Worm (Caenorhabditis elegans) whole organism, late embryonic: ENCODE data around the gene pho-9.

Experiments
- C08G9.2 ChIP-seq: sonication (generic microtip); optimal IDR thresholded peaks from 2 replicates; lab custom pipeline; 2016; ENCODE audit warnings: mild to moderate bottlenecking, missing genetic modification characterization, moderate library complexity, missing compliant biosample characterization
- C38D4.7 ChIP-seq: fragments of 200-800 bp; sonication (Bioruptor generic); optimal IDR thresholded peaks from 2 replicates; lab custom pipeline; 2018; ENCODE audit warnings: mild to moderate bottlenecking, missing genetic modification characterization, moderate library complexity, missing compliant biosample characterization
- K02D7.2 ChIP-seq: sonication (generic microtip); optimal IDR thresholded peaks from 2 replicates; lab custom pipeline; 2017; ENCODE audit warnings: mild to moderate bottlenecking, missing genetic modification characterization, missing compliant biosample characterization
- K09A11.1 ChIP-seq: sonication (generic microtip); optimal IDR thresholded peaks from 2 replicates; lab custom pipeline; 2017; ENCODE audit warnings: antibody characterized with exemption, mild to moderate bottlenecking, missing genetic modification characterization, missing compliant biosample characterization; ENCODE audit not compliant: insufficient read depth
- T23F11.4 ChIP-seq: fragments of 200-800 bp; sonication (Bioruptor generic); optimal IDR thresholded peaks from 2 replicates; lab custom pipeline; 2018; ENCODE audit warnings: mild to moderate bottlenecking, missing genetic modification characterization, missing compliant biosample characterization
- ahr-1 ChIP-seq: sonication (generic microtip); optimal IDR thresholded peaks from 2 replicates; lab custom pipeline; 2016; ENCODE audit warnings: missing genetic modification characterization, missing compliant biosample characterization
- ama-1 ChIP-seq: fragments of 150-350 bp; optimal IDR thresholded peaks from 2 replicates; lab custom pipeline; 2014
- ceh-18 ChIP-seq: sonication (generic microtip); optimal IDR thresholded peaks from 2 replicates; lab custom pipeline; 2016; ENCODE audit warnings: missing genetic modification characterization, missing compliant biosample characterization
- ceh-34 ChIP-seq: sonication (generic microtip); optimal IDR thresholded peaks from 2 replicates; lab custom pipeline; 2016; ENCODE audit warnings: mild to moderate bottlenecking, missing genetic modification characterization, missing compliant biosample characterization
- ceh-45 ChIP-seq: fragments of 200-800 bp; sonication (Bioruptor generic); IDR thresholded peaks from 2 replicates; pipeline ENCODE4 v1.3.6; 2022; ENCODE audit warnings: missing genetic modification reagents, missing genetic modification characterization, missing compliant biosample characterization
- ceh-48 ChIP-seq: sonication (generic microtip); optimal IDR thresholded peaks from 2 replicates; lab custom pipeline; 2016; ENCODE audit warnings: missing genetic modification characterization, inconsistent platforms, missing compliant biosample characterization
- ceh-6 ChIP-seq: fragments of 200-800 bp; sonication (Bioruptor generic); optimal IDR thresholded peaks from 2 replicates; lab custom pipeline; 2018; ENCODE audit warnings: mild to moderate bottlenecking, missing genetic modification characterization, missing compliant biosample characterization
- ceh-9 ChIP-seq: sonication (generic microtip); optimal IDR thresholded peaks from 2 replicates; lab custom pipeline; 2016; ENCODE audit warnings: mild to moderate bottlenecking, missing genetic modification characterization, inconsistent platforms, missing compliant biosample characterization
- dmd-4 ChIP-seq: sonication (generic microtip); optimal IDR thresholded peaks from 2 replicates; lab custom pipeline; 2016; ENCODE audit warnings: borderline replicate concordance, missing genetic modification characterization, missing compliant biosample characterization
- elt-2 ChIP-seq: sonication (generic microtip); optimal IDR thresholded peaks from 2 replicates; lab custom pipeline; 2016; ENCODE audit warnings: missing genetic modification reagents, missing genetic modification characterization, missing compliant biosample characterization
- elt-4 ChIP-seq: sonication (generic microtip); optimal IDR thresholded peaks from 2 replicates; lab custom pipeline; 2016; ENCODE audit warnings: missing genetic modification characterization, missing compliant biosample characterization
- fkh-10 ChIP-seq: fragments of 150-350 bp; optimal IDR thresholded peaks from 2 replicates; lab custom pipeline; 2014; ENCODE audit warnings: missing biosample characterization, missing genetic modification reagents, missing genetic modification characterization
- fkh-6 ChIP-seq: sonication (generic microtip); optimal IDR thresholded peaks from 2 replicates; lab custom pipeline; 2016; ENCODE audit warnings: missing genetic modification characterization, missing compliant biosample characterization
- gmeb-2 ChIP-seq: sonication (generic microtip); optimal IDR thresholded peaks from 2 replicates; lab custom pipeline; 2016; ENCODE audit warnings: missing genetic modification characterization, inconsistent platforms, missing compliant biosample characterization
- hlh-13 ChIP-seq: fragments of 200-800 bp; sonication (Bioruptor generic); optimal IDR thresholded peaks from 2 replicates; lab custom pipeline; 2018; ENCODE audit warnings: mild to moderate bottlenecking, missing genetic modification characterization, missing compliant biosample characterization
- lim-6 ChIP-seq: sonication (generic microtip); optimal IDR thresholded peaks from 2 replicates; lab custom pipeline; 2016; ENCODE audit warnings: missing genetic modification characterization, missing compliant biosample characterization
- lin-11 ChIP-seq: fragments of 200-800 bp; sonication (Bioruptor generic); optimal IDR thresholded peaks from 2 replicates; lab custom pipeline; 2018; ENCODE audit warnings: mild to moderate bottlenecking, missing genetic modification characterization, missing compliant biosample characterization
- madf-2 ChIP-seq: sonication (generic microtip); optimal IDR thresholded peaks from 2 replicates; lab custom pipeline; 2017; ENCODE audit warnings: missing genetic modification characterization, missing compliant biosample characterization
- nfya-1 ChIP-seq: sonication (generic microtip); optimal IDR thresholded peaks from 2 replicates; lab custom pipeline; 2017; ENCODE audit warnings: missing genetic modification characterization, mild to moderate bottlenecking, missing compliant biosample characterization, antibody characterized with exemption, moderate library complexity
- nhr-11 ChIP-seq: fragments of 150-350 bp; optimal IDR thresholded peaks from 2 replicates; lab custom pipeline; 2014; ENCODE audit warnings: missing biosample characterization, missing genetic modification characterization
- nhr-232 ChIP-seq: sonication (generic microtip); optimal IDR thresholded peaks from 2 replicates; lab custom pipeline; 2016; ENCODE audit warnings: missing genetic modification characterization, missing compliant biosample characterization
- npax-4 ChIP-seq: sonication (generic microtip); optimal IDR thresholded peaks from 2 replicates; lab custom pipeline; 2016; ENCODE audit warnings: missing genetic modification characterization, missing compliant biosample characterization
- odd-2 ChIP-seq: sonication (generic microtip); optimal IDR thresholded peaks from 2 replicates; lab custom pipeline; 2017; ENCODE audit warnings: antibody characterized with exemption, mild to moderate bottlenecking, missing genetic modification characterization, missing compliant biosample characterization
- pat-9 ChIP-seq: fragments of 200-800 bp; sonication (Bioruptor generic); optimal IDR thresholded peaks from 2 replicates; lab custom pipeline; 2018; ENCODE audit warnings: mild to moderate bottlenecking, missing genetic modification characterization, moderate library complexity, missing compliant biosample characterization
- pax-1 ChIP-seq: fragments of 150-350 bp; optimal IDR thresholded peaks from 2 replicates; lab custom pipeline; 2014; ENCODE audit warnings: missing biosample characterization, missing genetic modification characterization
- pha-2 ChIP-seq: sonication (generic microtip); optimal IDR thresholded peaks from 2 replicates; lab custom pipeline; 2017; ENCODE audit warnings: mild to moderate bottlenecking, missing genetic modification characterization, missing compliant biosample characterization
- pha-4 ChIP-seq: fragments of 150-350 bp; optimal IDR thresholded peaks from 2 replicates; lab custom pipeline; 2018; ENCODE audit warnings: missing biosample characterization, missing genetic modification reagents, missing genetic modification characterization
- pqm-1 ChIP-seq: sonication (generic microtip); optimal IDR thresholded peaks from 2 replicates; lab custom pipeline; 2016; ENCODE audit warnings: missing genetic modification characterization, missing compliant biosample characterization
- pros-1 ChIP-seq: fragments of 150-350 bp; optimal IDR thresholded peaks from 2 replicates; lab custom pipeline; 2014; ENCODE audit warnings: missing biosample characterization, missing genetic modification reagents, missing genetic modification characterization
- ref-2 ChIP-seq: sonication (generic microtip); optimal IDR thresholded peaks from 2 replicates; lab custom pipeline; 2016; ENCODE audit warnings: missing genetic modification characterization, missing compliant biosample characterization
- rnt-1 ChIP-seq: sonication (generic microtip); optimal IDR thresholded peaks from 2 replicates; lab custom pipeline; 2016; ENCODE audit warnings: missing genetic modification characterization, missing compliant biosample characterization
- sdc-2 ChIP-seq: sonication (generic microtip); optimal IDR thresholded peaks from 2 replicates; lab custom pipeline; 2016; ENCODE audit warnings: missing genotype, missing genetic modification characterization, missing compliant biosample characterization
- syd-9 ChIP-seq: sonication (generic microtip); optimal IDR thresholded peaks from 2 replicates; lab custom pipeline; 2016; ENCODE audit warnings: mild to moderate bottlenecking, missing genetic modification characterization, moderate library complexity, missing compliant biosample characterization
- tbx-7 ChIP-seq: sonication (generic microtip); optimal IDR thresholded peaks from 2 replicates; lab custom pipeline; 2016; ENCODE audit warnings: missing genotype, missing genetic modification characterization, missing compliant biosample characterization
- unc-42 ChIP-seq: sonication (generic microtip); optimal IDR thresholded peaks from 2 replicates; lab custom pipeline; 2016; ENCODE audit warnings: missing genotype, missing genetic modification characterization, missing compliant biosample characterization
- unc-86 ChIP-seq: sonication (generic microtip); optimal IDR thresholded peaks from 2 replicates; lab custom pipeline; 2016; ENCODE audit warnings: missing genetic modification characterization, missing compliant biosample characterization
- zip-5 ChIP-seq: sonication (generic microtip); optimal IDR thresholded peaks from 2 replicates; lab custom pipeline; 2016; ENCODE audit warnings: missing genetic modification characterization, missing compliant biosample characterization

The pho-9 gene

DNA sequence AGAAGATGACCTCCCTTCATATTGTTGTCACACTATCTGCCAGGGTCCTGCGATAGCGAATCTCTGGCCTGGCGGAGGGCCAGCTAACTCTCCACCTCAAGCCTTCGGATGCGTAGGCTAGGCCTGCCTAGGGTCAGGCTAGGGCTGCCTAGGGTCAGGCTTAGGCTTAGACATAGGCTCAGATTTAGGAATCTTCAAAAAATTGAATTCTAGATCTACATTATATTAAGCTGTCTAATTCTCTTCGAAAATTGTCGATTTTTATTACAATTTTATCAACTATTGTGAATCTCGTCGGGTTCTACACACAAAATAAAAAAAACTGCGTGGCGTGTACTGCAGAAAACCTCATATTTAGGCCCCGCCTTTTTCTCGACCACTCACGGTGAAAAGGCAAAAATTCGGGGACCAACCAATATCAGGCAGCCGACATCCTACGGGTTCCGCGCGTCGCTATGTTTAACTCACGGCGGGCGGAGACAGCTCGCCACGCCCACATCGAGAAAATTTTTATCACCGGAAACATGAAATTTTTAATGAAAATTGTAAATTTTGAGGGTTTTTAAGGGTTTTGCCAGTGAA, 34.9 kb upstream of the pho-9 start:
- TF ChIP-seq lin-11 (tag; lab: Kevin White, UChicago), result no peak
- no peak for TF ChIP-seq ahr-1 (tag; lab: Kevin White, UChicago)
- TF ChIP-seq syd-9 (tag; lab: Kevin White, UChicago), result no peak
- TF ChIP-seq unc-42, result no peak
- no peak for TF ChIP-seq C38D4.7 (GFP tag; lab: Kevin White, UChicago)
- no peak for TF ChIP-seq ama-1 (lab: Kevin White, UChicago)
- TF ChIP-seq, all 69 proteins: peak for 0

ce11 chrIII:2794057-2794456, 33.4 kb upstream of the pho-9 start:
- TF ChIP-seq nfya-1 (tag; lab: Kevin White, UChicago) (peak; percentile 95), ceh-45 (GFP tag; lab: Robert Waterston, UW) (no peak)

DNA sequence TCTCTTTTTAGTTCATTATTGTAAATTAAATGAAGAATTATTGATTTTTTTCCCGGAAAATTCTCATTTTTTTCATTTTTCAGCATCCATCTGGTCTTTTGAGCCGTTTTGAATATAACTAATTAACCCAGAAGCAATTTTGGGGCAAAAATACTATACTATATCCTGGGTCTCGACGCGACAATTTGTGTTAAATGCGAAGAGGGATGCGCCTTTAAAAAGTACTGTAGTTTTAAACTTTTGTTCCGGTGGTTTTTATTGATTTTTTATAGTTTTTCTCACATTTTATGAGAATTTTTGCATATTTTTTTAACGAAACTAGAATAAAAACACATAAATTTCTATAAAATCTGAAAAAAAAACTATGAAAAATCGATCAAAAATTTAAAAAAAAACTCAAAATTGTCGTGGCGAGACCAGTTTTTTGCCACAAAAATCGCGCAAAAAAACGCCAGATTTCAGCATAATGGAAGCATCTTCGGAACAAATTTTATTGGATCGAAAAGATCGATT, 27.4 kb upstream of the pho-9 start, which contains the start of gene tbcc-1:
Gene tbcc-1 (plus strand): TSS at position 463 of the 513 bp plus-strand sequence.
- TF ChIP-seq tbx-7 (tag; lab: Kevin White, UChicago), result no peak
- TF ChIP-seq K02D7.2 (tag; lab: Kevin White, UChicago), result no peak
- TF ChIP-seq pat-9 (tag; lab: Kevin White, UChicago), result no peak
- TF ChIP-seq nhr-11 (tag; lab: Kevin White, UChicago), result no peak
- no peak for TF ChIP-seq ceh-45 (GFP tag; lab: Robert Waterston, UW)
- no peak for TF ChIP-seq rnt-1 (tag; lab: Kevin White, UChicago)
- no peak for TF ChIP-seq elt-4 (tag; lab: Kevin White, UChicago)
- TF ChIP-seq lin-11 (tag; lab: Kevin White, UChicago), result no peak
- TF ChIP-seq dmd-4, result no peak
- no peak for TF ChIP-seq nfya-1 (tag; lab: Kevin White, UChicago)
- TF ChIP-seq fkh-10 (GFP tag; lab: Kevin White, UChicago), result no peak
- no peak for TF ChIP-seq K09A11.1 (tag; lab: Kevin White, UChicago)
- no peak for TF ChIP-seq T23F11.4 (GFP tag; lab: Kevin White, UChicago)
- TF ChIP-seq pha-4, result no peak

DNA sequence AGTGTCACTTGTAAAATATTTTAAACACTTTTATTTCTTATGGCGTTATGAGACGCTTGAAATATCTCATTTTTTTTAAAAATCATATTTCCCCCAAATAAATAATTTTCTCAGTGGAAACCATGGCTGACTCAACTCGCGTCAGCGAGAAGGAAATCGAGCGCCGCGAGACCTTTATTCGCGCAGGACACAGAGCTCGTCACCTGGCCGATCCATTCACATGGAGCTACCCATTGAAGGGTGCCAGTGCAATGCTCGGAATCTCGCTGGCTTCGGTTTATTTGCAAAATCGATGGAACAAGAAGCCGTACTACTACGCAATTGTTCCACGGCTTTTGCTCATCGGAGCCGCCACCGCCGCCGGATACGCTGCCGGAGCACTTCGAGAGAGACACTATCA, 26.1 kb upstream of the pho-9 start, which contains the start of gene nduc-2:
Gene nduc-2 (plus strand): TSS at position 113 of the 400 bp plus-strand sequence.
- no peak for TF ChIP-seq ceh-6 (GFP tag; lab: Kevin White, UChicago)
- TF ChIP-seq rnt-1 (tag; lab: Kevin White, UChicago), result no peak
- TF ChIP-seq nhr-11 (tag; lab: Kevin White, UChicago), result no peak
- no peak for TF ChIP-seq pax-1 (tag; lab: Kevin White, UChicago)
- no peak for TF ChIP-seq fkh-6 (tag; lab: Kevin White, UChicago)
- no peak for TF ChIP-seq pros-1
- TF ChIP-seq gmeb-2 (tag; lab: Kevin White, UChicago), result no peak
- TF ChIP-seq madf-2 (tag; lab: Kevin White, UChicago), result no peak

ce11 chrIII:2785840-2786239, 25.2 kb upstream of the pho-9 start, which contains the start of gene Y71H2AM.20:
Gene Y71H2AM.20 (minus strand): TSS chrIII:2785948.
- TF ChIP-seq ref-2 (tag; lab: Kevin White, UChicago) (peak; percentile 92), nhr-232 (tag; lab: Kevin White, UChicago) (no peak), ceh-45 (GFP tag; lab: Robert Waterston, UW) (no peak), unc-42 (peak; percentile 96), nfya-1 (tag; lab: Kevin White, UChicago) (peak; percentile 95), hlh-13 (GFP tag; lab: Kevin White, UChicago) (no peak), npax-4 (tag; lab: Kevin White, UChicago) (no peak), elt-2 (tag; lab: Kevin White, UChicago) (peak; percentile 72), lim-6 (tag; lab: Kevin White, UChicago) (peak; percentile 67), elt-4 (tag; lab: Kevin White, UChicago) (no peak), fkh-6 (tag; lab: Kevin White, UChicago) (no peak), ceh-9 (tag; lab: Kevin White, UChicago) (no peak), odd-2 (tag; lab: Kevin White, UChicago) (no peak), unc-86 (tag; lab: Kevin White, UChicago) (peak; percentile 77), K09A11.1 (tag; lab: Kevin White, UChicago) (peak; percentile 73), pha-4 (no peak), C08G9.2 (tag; lab: Kevin White, UChicago) (peak; percentile 38), pat-9 (tag; lab: Kevin White, UChicago) (peak; percentile 22), madf-2 (tag; lab: Kevin White, UChicago) (peak; percentile 53), sdc-2 (tag; lab: Kevin White, UChicago) (no peak), ceh-48 (tag; lab: Kevin White, UChicago) (peak; percentile 93), pqm-1 (peak; percentile 19), ceh-18 (peak; percentile 95), pha-2 (tag; lab: Kevin White, UChicago) (no peak), ceh-34 (tag; lab: Kevin White, UChicago) (peak; percentile 90), K02D7.2 (tag; lab: Kevin White, UChicago) (no peak), zip-5 (tag; lab: Kevin White, UChicago) (no peak)
